Worm (Caenorhabditis elegans) whole organism, L4 larva: ENCODE measurements around the gene seb-3.

Experiments used
- F26F4.8 ChIP-seq: fragments of 200-800 bp; sonication (Bioruptor generic); conservative IDR thresholded peaks from 2 replicates; pipeline ENCODE4 v1.3.6; 2022; ENCODE audit warnings: missing genetic modification characterization, missing compliant biosample characterization
- T20F7.1 ChIP-seq: fragments of 200-800 bp; sonication (Bioruptor generic); optimal IDR thresholded peaks from 2 replicates; lab custom pipeline; 2018; ENCODE audit warnings: mild to moderate bottlenecking, missing genetic modification characterization, missing compliant biosample characterization
- Y48G9A.11 ChIP-seq: fragments of 200-800 bp; sonication (Bioruptor generic); IDR thresholded peaks from 2 replicates; pipeline ENCODE4 v1.3.6; 2022; ENCODE audit warnings: missing genetic modification reagents, missing genetic modification characterization, missing compliant biosample characterization
- Y5F2A.4 ChIP-seq: fragments of 200-800 bp; sonication (Bioruptor generic); optimal IDR thresholded peaks from 2 replicates; lab custom pipeline; 2018; ENCODE audit warnings: mild to moderate bottlenecking, missing genetic modification characterization, missing compliant biosample characterization
- aha-1 ChIP-seq: fragments of 150-350 bp; peaks from one replicate; lab custom pipeline; 2014; ENCODE audit warnings: missing biosample characterization, missing genetic modification characterization
- ceh-20 ChIP-seq: fragments of 200-800 bp; sonication (Bioruptor generic); IDR thresholded peaks from 2 replicates; pipeline ENCODE4 v1.3.6; 2022; ENCODE audit warnings: missing genetic modification reagents, missing genetic modification characterization, missing compliant biosample characterization
- ceh-28 ChIP-seq: fragments of 150-350 bp; optimal IDR thresholded peaks from 2 replicates; lab custom pipeline; 2014; ENCODE audit warnings: missing biosample characterization, missing genetic modification reagents, missing genetic modification characterization
- ceh-32 ChIP-seq: sonication (generic microtip); optimal IDR thresholded peaks from 2 replicates; lab custom pipeline; 2016; ENCODE audit warnings: mild to moderate bottlenecking, missing genetic modification characterization, missing compliant biosample characterization; ENCODE audit not compliant: poor library complexity
- ceh-44 ChIP-seq: fragments of 200-800 bp; sonication (Bioruptor generic); IDR thresholded peaks from 2 replicates; pipeline ENCODE4 v1.3.6; 2022; ENCODE audit warnings: missing genetic modification reagents, missing genetic modification characterization, missing compliant biosample characterization
- ceh-62 ChIP-seq: sonication (generic microtip); optimal IDR thresholded peaks from 2 replicates; lab custom pipeline; 2017; ENCODE audit warnings: missing biosample characterization, missing genetic modification characterization
- ces-1 ChIP-seq: fragments of 150-350 bp; sonication (generic microtip); optimal IDR thresholded peaks from 4 replicates; lab custom pipeline; 2014; ENCODE audit warnings: missing biosample characterization, missing genetic modification reagents, missing genetic modification characterization
- cey-2 ChIP-seq: sonication (generic microtip); optimal IDR thresholded peaks from 3 replicates; lab custom pipeline; 2017; ENCODE audit warnings: missing genetic modification characterization, mild to moderate bottlenecking, missing compliant biosample characterization, antibody characterized with exemption, borderline replicate concordance; ENCODE audit not compliant: insufficient read depth
- ctbp-1 ChIP-seq: fragments of 200-800 bp; sonication (Bioruptor generic); IDR thresholded peaks from 2 replicates; pipeline ENCODE4 v1.3.6; 2022; ENCODE audit warnings: missing genetic modification reagents, missing genetic modification characterization, missing compliant biosample characterization
- daf-16 ChIP-seq, 3 experiments: sonication (generic microtip); optimal IDR thresholded peaks; 2 replicates each; lab custom pipeline; 2016 to 2017; ENCODE audit warnings: missing genetic modification characterization in 3 of 3, missing genetic modification reagents in 3 of 3, mild to moderate bottlenecking in 2 of 3, missing compliant biosample characterization in 2 of 3, missing biosample characterization in 1 of 3, moderate library complexity in 1 of 3
- daf-19 ChIP-seq: fragments of 200-800 bp; sonication (Bioruptor generic); conservative IDR thresholded peaks from 2 replicates; pipeline ENCODE4 v1.3.6; 2022; ENCODE audit warnings: missing genetic modification characterization, missing compliant biosample characterization
- daf-8 ChIP-seq: fragments of 200-800 bp; sonication (Bioruptor generic); IDR thresholded peaks from 2 replicates; pipeline ENCODE4 v1.3.6; 2022; ENCODE audit warnings: missing genetic modification characterization, missing compliant biosample characterization
- dmd-8 ChIP-seq: fragments of 200-800 bp; sonication (Bioruptor generic); IDR thresholded peaks from 2 replicates; pipeline ENCODE4 v1.3.6; 2022; ENCODE audit warnings: missing genetic modification characterization, missing compliant biosample characterization
- dmd-9 ChIP-seq: fragments of 200-800 bp; sonication (Bioruptor generic); IDR thresholded peaks from 2 replicates; pipeline ENCODE4 v1.3.6; 2022; ENCODE audit warnings: missing genetic modification reagents, missing genetic modification characterization, missing compliant biosample characterization
- dpl-1 ChIP-seq: fragments of 150-350 bp; optimal IDR thresholded peaks from 2 replicates; lab custom pipeline; 2014; ENCODE audit warnings: missing biosample characterization, missing genetic modification reagents, missing genetic modification characterization
- fos-1 ChIP-seq: fragments of 150-350 bp; optimal IDR thresholded peaks from 2 replicates; lab custom pipeline; 2014; ENCODE audit warnings: missing biosample characterization, missing genetic modification characterization
- hif-1 ChIP-seq, 2 experiments: sonication (generic microtip); optimal IDR thresholded peaks; 2 replicates each; lab custom pipeline; 2016 to 2017; ENCODE audit warnings: missing compliant biosample characterization in 2 of 2, missing genetic modification characterization in 2 of 2, missing genetic modification reagents in 2 of 2, missing genotype in 2 of 2, mild to moderate bottlenecking in 1 of 2
- jun-1 ChIP-seq: fragments of 150-350 bp; optimal IDR thresholded peaks from 2 replicates; lab custom pipeline; 2014; ENCODE audit warnings: missing biosample characterization, missing genetic modification reagents, missing genetic modification characterization
- lim-7 ChIP-seq: fragments of 200-800 bp; sonication (Bioruptor generic); IDR thresholded peaks from 2 replicates; pipeline ENCODE4 v1.3.6; 2022; ENCODE audit warnings: missing genetic modification characterization, missing compliant biosample characterization
- lin-1 ChIP-seq: fragments of 200-800 bp; sonication (Bioruptor generic); IDR thresholded peaks from 2 replicates; pipeline ENCODE4 v1.3.6; 2022; ENCODE audit warnings: missing genetic modification reagents, missing genetic modification characterization, missing compliant biosample characterization
- lin-29 ChIP-seq: fragments of 200-800 bp; sonication (Bioruptor generic); IDR thresholded peaks from 2 replicates; pipeline ENCODE4 v1.3.6; 2022; ENCODE audit warnings: missing genetic modification reagents, missing genetic modification characterization, missing compliant biosample characterization
- lin-38 ChIP-seq: fragments of 200-800 bp; sonication (Bioruptor generic); IDR thresholded peaks from 2 replicates; pipeline ENCODE4 v1.3.6; 2022; ENCODE audit warnings: missing genetic modification reagents, missing genetic modification characterization, missing compliant biosample characterization
- lin-39 ChIP-seq: fragments of 150-350 bp; optimal IDR thresholded peaks from 2 replicates; lab custom pipeline; 2014; ENCODE audit warnings: missing biosample characterization, missing genetic modification reagents, missing genetic modification characterization
- lsy-2 ChIP-seq, 2 experiments: fragments of 150-350 bp in 1 of 2; sonication (generic microtip) in 1 of 2; optimal IDR thresholded peaks; 2 replicates each; lab custom pipeline; 2014 to 2017; ENCODE audit warnings: missing biosample characterization in 2 of 2, missing genetic modification characterization in 2 of 2
- madf-5 ChIP-seq, 2 experiments: fragments of 200-800 bp; sonication (Bioruptor generic); IDR thresholded peaks; 2 replicates each; pipeline ENCODE4 v1.3.6; 2022; ENCODE audit warnings: missing compliant biosample characterization in 2 of 2, missing genetic modification characterization in 2 of 2
- madf-9 ChIP-seq: fragments of 200-800 bp; sonication (Bioruptor generic); conservative IDR thresholded peaks from 2 replicates; pipeline ENCODE4 v1.3.6; 2022; ENCODE audit warnings: missing genetic modification reagents, missing genetic modification characterization, missing compliant biosample characterization
- mdt-29 ChIP-seq: fragments of 200-800 bp; sonication (Bioruptor generic); IDR thresholded peaks from 2 replicates; pipeline ENCODE4 v1.3.6; 2022; ENCODE audit warnings: missing genetic modification reagents, missing genetic modification characterization, missing compliant biosample characterization
- mep-1 ChIP-seq: fragments of 150-350 bp; sonication (generic microtip); optimal IDR thresholded peaks from 3 replicates; lab custom pipeline; 2014; ENCODE audit warnings: missing biosample characterization, missing genetic modification characterization
- mes-2 ChIP-seq: sonication (generic microtip); optimal IDR thresholded peaks from 2 replicates; lab custom pipeline; 2016; ENCODE audit warnings: missing genotype, mild to moderate bottlenecking, missing genetic modification characterization, missing compliant biosample characterization; ENCODE audit not compliant: poor library complexity, severe bottlenecking
- nhr-111 ChIP-seq: fragments of 200-800 bp; sonication (Bioruptor generic); optimal IDR thresholded peaks from 2 replicates; lab custom pipeline; 2018; ENCODE audit warnings: mild to moderate bottlenecking, missing genetic modification characterization, missing compliant biosample characterization
- nhr-76 ChIP-seq: fragments of 150-350 bp; optimal IDR thresholded peaks from 2 replicates; lab custom pipeline; 2014; ENCODE audit warnings: missing biosample characterization, missing genetic modification characterization
- nhr-77 ChIP-seq: fragments of 150-350 bp; optimal IDR thresholded peaks from 2 replicates; lab custom pipeline; 2014; ENCODE audit warnings: missing biosample characterization, missing genetic modification characterization
- php-3 ChIP-seq: fragments of 200-800 bp; sonication (Bioruptor generic); IDR thresholded peaks from 2 replicates; pipeline ENCODE4 v1.3.6; 2022; ENCODE audit warnings: missing genetic modification reagents, missing genetic modification characterization, missing compliant biosample characterization
- pqm-1 ChIP-seq: sonication (generic microtip); optimal IDR thresholded peaks from 2 replicates; lab custom pipeline; 2017; ENCODE audit warnings: missing biosample characterization, missing genetic modification characterization
- set-16 ChIP-seq: fragments of 200-800 bp; sonication (Bioruptor generic); IDR thresholded peaks from 2 replicates; pipeline ENCODE4 v1.3.6; 2022; ENCODE audit warnings: missing genetic modification reagents, missing genetic modification characterization, missing compliant biosample characterization
- skn-1 ChIP-seq: fragments of 150-350 bp; optimal IDR thresholded peaks from 2 replicates; lab custom pipeline; 2014; ENCODE audit warnings: missing biosample characterization, missing genetic modification characterization
- snpc-1.2 ChIP-seq: fragments of 200-800 bp; sonication (Bioruptor generic); IDR thresholded peaks from 2 replicates; pipeline ENCODE4 v1.3.6; 2022; ENCODE audit warnings: missing genetic modification reagents, missing genetic modification characterization, missing compliant biosample characterization
- unc-62 ChIP-seq, 3 experiments: fragments of 150-350 bp in 1 of 3; sonication (generic microtip); optimal IDR thresholded peaks in 2 of 3; peaks in 1 of 3; 1 replicate in 1 of 3; 2 replicates in 2 of 3; lab custom pipeline; 2014 to 2017; ENCODE audit warnings: missing biosample characterization in 3 of 3, missing genetic modification characterization in 3 of 3, missing genetic modification reagents in 3 of 3, missing genotype in 1 of 3
- zag-1 ChIP-seq: fragments of 150-350 bp; optimal IDR thresholded peaks from 2 replicates; lab custom pipeline; 2014; ENCODE audit warnings: missing biosample characterization, missing genetic modification characterization
- zip-2 ChIP-seq: fragments of 150-350 bp; optimal IDR thresholded peaks from 2 replicates; lab custom pipeline; 2014; ENCODE audit warnings: missing biosample characterization, missing genetic modification characterization
- ztf-11 ChIP-seq: fragments of 150-350 bp; optimal IDR thresholded peaks from 2 replicates; lab custom pipeline; 2014; ENCODE audit warnings: missing biosample characterization, missing genetic modification characterization

The seb-3 gene

ce11 chrX:15026008-15026407 lies at the start of gene seb-3:
Gene seb-3 (plus strand): TSS chrX:15026308.
- no peak for TF ChIP-seq nhr-111 (GFP tag; lab: Kevin White, UChicago)
- TF ChIP-seq Y48G9A.11 (GFP tag; lab: Robert Waterston, UW): no peak
- TF ChIP-seq daf-8 (GFP tag; lab: Robert Waterston, UW): no peak
- TF ChIP-seq madf-9 (GFP tag; lab: Robert Waterston, UW): no peak

- TF ChIP-seq ces-1 (GFP tag; lab: Kevin White, UChicago) (peak; percentile 44), aha-1 (tag; lab: Kevin White, UChicago) (peak; percentile 91), mes-2 (peak; percentile 14), lim-7 (GFP tag; lab: Robert Waterston, UW) (0 out of 2 replicates have a peak, but pooled peaks have one; percentile 13), mdt-29 (GFP tag; lab: Robert Waterston, UW) (no peak), F26F4.8 (GFP tag; lab: Robert Waterston, UW) (0 out of 2 replicates have a peak, but pooled peaks have one; percentile 19), fos-1 (tag; lab: Kevin White, UChicago) (no peak), snpc-1.2 (GFP tag; lab: Robert Waterston, UW) (0 out of 2 replicates have a peak, but pooled peaks have one; percentile 35)
- TF ChIP-seq, all 104 proteins: peak for 6
These were observed 49.1 kb upstream of the seb-3 start for ce11 chrX:14976840-14977534.

- TF ChIP-seq nhr-77: no peak
- TF ChIP-seq jun-1: no peak
- TF ChIP-seq ceh-62 (tag; lab: Kevin White, UChicago): no peak
- no peak for TF ChIP-seq Y5F2A.4 (GFP tag; lab: Kevin White, UChicago)
- no peak for TF ChIP-seq lim-7 (GFP tag; lab: Robert Waterston, UW)
- no peak for TF ChIP-seq lin-1
- no peak for TF ChIP-seq hif-1 (tag; optimal IDR thresholded peaks at IDR 0.05; lab: Kevin White, UChicago)
- TF ChIP-seq skn-1 (tag; lab: Kevin White, UChicago): no peak
- TF ChIP-seq ceh-32 (tag; lab: Kevin White, UChicago): no peak
- no peak for TF ChIP-seq daf-19
- no peak for TF ChIP-seq lin-29 (GFP tag; lab: Robert Waterston, UW)
- no peak for TF ChIP-seq php-3 (GFP tag; lab: Robert Waterston, UW)
- no peak for TF ChIP-seq set-16
- no peak for TF ChIP-seq ztf-11 (tag; lab: Kevin White, UChicago)
- no peak for TF ChIP-seq nhr-76 (tag; lab: Kevin White, UChicago)
- TF ChIP-seq madf-5 (GFP tag; IDR thresholded peaks at IDR 0.05; lab: Robert Waterston, UW): no peak
- TF ChIP-seq dmd-8 (GFP tag; lab: Robert Waterston, UW): no peak
- TF ChIP-seq ceh-44 (GFP tag; lab: Robert Waterston, UW): no peak
- no peak for TF ChIP-seq zip-2 (tag; lab: Kevin White, UChicago)
- peak; percentile 62 for TF ChIP-seq mep-1 (tag; lab: Kevin White, UChicago)
- no peak for TF ChIP-seq ctbp-1 (GFP tag; lab: Robert Waterston, UW)
- no peak for TF ChIP-seq daf-8 (GFP tag; lab: Robert Waterston, UW)
- no peak for TF ChIP-seq lin-39 (tag; lab: Kevin White, UChicago)
- no peak for TF ChIP-seq pqm-1 (tag; lab: Kevin White, UChicago)
- no peak for TF ChIP-seq cey-2 (tag; lab: Kevin White, UChicago)
- TF ChIP-seq ceh-20 (GFP tag; lab: Robert Waterston, UW): no peak
- TF ChIP-seq dmd-9 (GFP tag; lab: Robert Waterston, UW): no peak
- TF ChIP-seq T20F7.1 (GFP tag; lab: Kevin White, UChicago): peak; percentile 27
- TF ChIP-seq unc-62 (GFP tag; optimal IDR thresholded peaks at IDR 0.05 in 1 of 2; lab: Kevin White, UChicago): no peak
- TF ChIP-seq unc-62 (tag; optimal IDR thresholded peaks at IDR 0.05; lab: Kevin White, UChicago): no peak
- TF ChIP-seq mdt-29 (GFP tag; lab: Robert Waterston, UW): no peak
- peak in 1 of 2 experiments; percentile 64 for TF ChIP-seq lsy-2 (tag; optimal IDR thresholded peaks at IDR 0.05; lab: Kevin White, UChicago)
- TF ChIP-seq lin-38 (GFP tag; lab: Robert Waterston, UW): peak; percentile 13; the same call in 1 of the 2 replicates
- TF ChIP-seq zag-1 (tag; lab: Kevin White, UChicago): no peak
- TF ChIP-seq ceh-28: no peak
- peak in 1 of 2 experiments; percentile 66 for TF ChIP-seq daf-16 (GFP tag; optimal IDR thresholded peaks at IDR 0.05; lab: Kevin White, UChicago)
- TF ChIP-seq daf-16 (tag; optimal IDR thresholded peaks at IDR 0.05; lab: Kevin White, UChicago): peak; percentile 38
- no peak for TF ChIP-seq dpl-1 (GFP tag; lab: Kevin White, UChicago)
These were observed 47.4 kb upstream of the seb-3 start for ce11 chrX:14978756-14979155.
